Worm (Caenorhabditis elegans) whole organism, L4 larva: ENCODE data around the gene sym-3.

ENCODE experiments used
- fkh-10 ChIP-seq: fragments of 150-350 bp; optimal IDR thresholded peaks from 2 replicates; lab custom pipeline; 2014; ENCODE audit warnings: missing biosample characterization, missing genetic modification reagents, missing genetic modification characterization
- gei-8 ChIP-seq: fragments of 200-800 bp; sonication (Bioruptor generic); optimal IDR thresholded peaks from 2 replicates; lab custom pipeline; 2018; ENCODE audit warnings: mild to moderate bottlenecking, missing genetic modification characterization, missing compliant biosample characterization
- lin-15B ChIP-seq: fragments of 150-350 bp; sonication (generic microtip); optimal IDR thresholded peaks from 3 replicates; lab custom pipeline; 2014; ENCODE audit warnings: missing biosample characterization, missing genetic modification characterization
- pha-4 ChIP-seq, 2 experiments: fragments of 150-350 bp in 1 of 2; fragments of 200-800 bp in 1 of 2; sonication (Bioruptor generic) in 1 of 2; IDR thresholded peaks in 1 of 2; optimal IDR thresholded peaks in 1 of 2; 2 replicates each; pipeline versions ENCODE4 v1.3.6 to Lab custom; 2014 to 2022; ENCODE audit warnings: missing genetic modification characterization in 2 of 2, missing genetic modification reagents in 2 of 2, missing biosample characterization in 1 of 2, missing compliant biosample characterization in 1 of 2
- snpc-4 ChIP-seq: fragments of 150-350 bp; optimal IDR thresholded peaks from 2 replicates; lab custom pipeline; 2014; ENCODE audit warnings: missing biosample characterization, missing genetic modification characterization

DNA sequence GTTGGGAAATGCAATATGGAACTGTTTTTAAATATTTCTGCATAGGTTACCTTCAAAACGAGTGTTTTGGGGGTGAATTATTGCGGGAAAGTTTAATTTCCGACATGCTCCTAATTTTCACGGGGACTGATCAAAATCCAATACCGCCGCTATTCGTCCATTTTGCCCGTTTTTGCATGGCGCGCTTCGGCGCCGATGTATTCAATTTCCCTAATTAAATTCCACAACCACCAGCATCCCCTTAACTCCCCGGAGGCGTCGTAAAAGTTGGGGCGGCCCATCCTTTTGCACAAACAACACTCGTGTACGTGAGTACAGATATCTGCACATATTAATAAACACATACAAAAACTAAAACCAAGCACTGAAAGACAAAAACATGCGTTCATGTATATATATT lies 49.0 kb upstream of the sym-3 start:
- no peak for TF ChIP-seq gei-8 (GFP tag; lab: Kevin White, UChicago)
- no peak for TF ChIP-seq snpc-4 (tag; lab: Kevin White, UChicago)
- TF ChIP-seq lin-15B = no peak
- no peak for TF ChIP-seq fkh-10
- TF ChIP-seq pha-4 (GFP tag; IDR thresholded peaks at IDR 0.05; lab: Robert Waterston, UW) = no peak
- TF ChIP-seq pha-4 (tag; optimal IDR thresholded peaks at IDR 0.05; lab: Kevin White, UChicago) = no peak
